Fruit fly (Drosophila melanogaster): ENCODE results near the gene CG42655.

The CG42655 gene

dm6 chr3L:19908201-19909127 lies 45.0 kb downstream of the CG42655 start (continued):
- no peak for TF ChIP-seq CG17612 (GFP tag; IDR thresholded peaks at IDR 0.05)
- TF ChIP-seq lov (optimal IDR thresholded peaks at IDR 0.05): no peak
- TF ChIP-seq lov (GFP tag; IDR thresholded peaks at IDR 0.05): peak; percentile 50; the same call in 1 of the 3 replicates
- TF ChIP-seq CG6254 (GFP tag; optimal IDR thresholded peaks at IDR 0.05): no peak
- TF ChIP-seq Scr (GFP tag; IDR thresholded peaks at IDR 0.05; ENCODE audit: partially characterized antibody): peak; percentile 35
- peak; percentile 26 for TF ChIP-seq yki (optimal IDR thresholded peaks at IDR 0.05)
- no peak for TF ChIP-seq CG6765 (GFP tag; optimal IDR thresholded peaks at IDR 0.05)
- peak; percentile 86 for TF ChIP-seq onecut (GFP tag; IDR thresholded peaks at IDR 0.05)
- TF ChIP-seq insv (GFP tag; optimal IDR thresholded peaks at IDR 0.05): peak in 1 of 2 experiments; percentile 91
- TF ChIP-seq fd64A (GFP tag; optimal IDR thresholded peaks at IDR 0.05): no peak
- peak; percentile 71; the same call in 3 of the 4 replicates for TF ChIP-seq chinmo (GFP tag; IDR thresholded peaks at IDR 0.05; ENCODE audit: partially characterized antibody)
- no peak for TF ChIP-seq p53 (GFP tag; optimal IDR thresholded peaks at IDR 0.05)
- TF ChIP-seq CG11723 (GFP tag; optimal IDR thresholded peaks at IDR 0.05): no peak
- TF ChIP-seq Lpt (GFP tag; optimal IDR thresholded peaks at IDR 0.05): no peak
- TF ChIP-seq ftz-f1 (GFP tag; optimal IDR thresholded peaks at IDR 0.05): peak; percentile 38
- TF ChIP-seq CG10274 (GFP tag; optimal IDR thresholded peaks at IDR 0.05): no peak
- peak; percentile 12 for TF ChIP-seq CG10543 (GFP tag; optimal IDR thresholded peaks at IDR 0.05)
- TF ChIP-seq Dp (GFP tag; optimal IDR thresholded peaks at IDR 0.05): no peak
- TF ChIP-seq Stat92E (GFP tag; optimal IDR thresholded peaks at IDR 0.05): no peak
- peak; percentile 99 for TF ChIP-seq crol (GFP tag; IDR thresholded peaks at IDR 0.05)
- no peak for TF ChIP-seq Sry-β (GFP tag; optimal IDR thresholded peaks at IDR 0.05)
- no peak for TF ChIP-seq Deaf1 (tag; optimal IDR thresholded peaks at IDR 0.05)
- no peak for TF ChIP-seq kay (GFP tag; optimal IDR thresholded peaks at IDR 0.05)
- no peak for TF ChIP-seq CG43689 (GFP tag; IDR thresholded peaks at IDR 0.05)
- TF ChIP-seq CG11560 (tag; IDR thresholded peaks at IDR 0.05): no peak
- TF ChIP-seq CG2129 (GFP tag; IDR thresholded peaks at IDR 0.05; ENCODE audit: partially characterized antibody): no peak
- no peak for TF ChIP-seq B-H1 (GFP tag; IDR thresholded peaks at IDR 0.05)
- peak; percentile 49 for TF ChIP-seq Hand (GFP tag; optimal IDR thresholded peaks at IDR 0.05)
- TF ChIP-seq HmgZ (tag; optimal IDR thresholded peaks at IDR 0.05): no peak
- no peak for TF ChIP-seq lmd (GFP tag; IDR thresholded peaks at IDR 0.05)
- no peak for TF ChIP-seq bowl (GFP tag; IDR thresholded peaks at IDR 0.05)
- peak; percentile 10 for TF ChIP-seq BEAF-32 (GFP tag; optimal IDR thresholded peaks at IDR 0.05)
- TF ChIP-seq CG4617 (GFP tag; optimal IDR thresholded peaks at IDR 0.05; ENCODE audit: borderline replicate concordance): no peak
- no peak for TF ChIP-seq Dll (GFP tag; IDR thresholded peaks at IDR 0.05; ENCODE audit: partially characterized antibody)
- TF ChIP-seq CG2199 (GFP tag; IDR thresholded peaks at IDR 0.05): peak; percentile 20; the same call in 1 of the 3 replicates
- no peak for TF ChIP-seq cato (GFP tag; optimal IDR thresholded peaks at IDR 0.05; ENCODE audit: borderline replicate concordance)
- TF ChIP-seq CG12299 (tag; optimal IDR thresholded peaks at IDR 0.05): no peak
- TF ChIP-seq h (optimal IDR thresholded peaks at IDR 0.05): no peak
- TF ChIP-seq NC2α (GFP tag; optimal IDR thresholded peaks at IDR 0.05): no peak
- TF ChIP-seq pho (GFP tag; optimal IDR thresholded peaks at IDR 0.05): no peak
- TF ChIP-seq org-1 (GFP tag; optimal IDR thresholded peaks at IDR 0.05): no peak
- no peak for TF ChIP-seq corto (GFP tag; optimal IDR thresholded peaks at IDR 0.05)
- no peak for TF ChIP-seq B-H2 (GFP tag; optimal IDR thresholded peaks at IDR 0.05)
- TF ChIP-seq schlank (tag; optimal IDR thresholded peaks at IDR 0.05): no peak
- no peak for TF ChIP-seq Doc3 (GFP tag; IDR thresholded peaks at IDR 0.05; ENCODE audit: partially characterized antibody)
- peak; percentile 96 for TF ChIP-seq sr (GFP tag; IDR thresholded peaks at IDR 0.05)
- no peak for TF ChIP-seq toy (GFP tag; IDR thresholded peaks at IDR 0.05)
- no peak for TF ChIP-seq eve (GFP tag; optimal IDR thresholded peaks at IDR 0.05)
- TF ChIP-seq pros (GFP tag; optimal IDR thresholded peaks at IDR 0.05): peak; percentile 55
